Worm (Caenorhabditis elegans) whole organism, L4 larva: Measurements from ENCODE around the gene W10G11.19.
A peak's percentile ranks its signal among the peaks of the same experiment; 100 is the strongest.

Source experiments
- F26F4.8 ChIP-seq: fragments of 200-800 bp; sonication (Bioruptor generic); conservative IDR thresholded peaks from 2 replicates; pipeline ENCODE4 v1.3.6; 2022; ENCODE audit warnings: missing genetic modification characterization, missing compliant biosample characterization
- F37D6.2 ChIP-seq: sonication (generic microtip); optimal IDR thresholded peaks from 2 replicates; lab custom pipeline; 2016; ENCODE audit warnings: mild to moderate bottlenecking, missing genetic modification characterization, missing compliant biosample characterization
- F44E2.7 ChIP-seq: fragments of 200-800 bp; sonication (Bioruptor generic); IDR thresholded peaks from 2 replicates; pipeline ENCODE4 v2.1.2; 2022; ENCODE audit warnings: missing genetic modification characterization, missing compliant biosample characterization
- R02D3.7 ChIP-seq: fragments of 150-350 bp; sonication (generic microtip); optimal IDR thresholded peaks from 3 replicates; lab custom pipeline; 2014; ENCODE audit warnings: missing biosample characterization, missing genetic modification characterization
- T20F7.1 ChIP-seq: fragments of 200-800 bp; sonication (Bioruptor generic); optimal IDR thresholded peaks from 2 replicates; lab custom pipeline; 2018; ENCODE audit warnings: mild to moderate bottlenecking, missing genetic modification characterization, missing compliant biosample characterization
- T26A8.4 ChIP-seq: fragments of 200-800 bp; sonication (Bioruptor generic); IDR thresholded peaks from 2 replicates; pipeline ENCODE4 v1.3.6; 2022; ENCODE audit warnings: missing genetic modification characterization, missing compliant biosample characterization
- Y105C5A.15 ChIP-seq: fragments of 200-800 bp; sonication (Bioruptor generic); IDR thresholded peaks from 2 replicates; pipeline ENCODE4 v1.3.6; 2022; ENCODE audit warnings: missing genetic modification characterization, missing compliant biosample characterization
- aha-1 ChIP-seq: fragments of 150-350 bp; peaks from one replicate; lab custom pipeline; 2014; ENCODE audit warnings: missing biosample characterization, missing genetic modification characterization
- aly-2 ChIP-seq: sonication (generic microtip); optimal IDR thresholded peaks from 2 replicates; lab custom pipeline; 2018; ENCODE audit warnings: missing biosample characterization, missing genetic modification characterization
- ceh-32 ChIP-seq: sonication (generic microtip); optimal IDR thresholded peaks from 2 replicates; lab custom pipeline; 2016; ENCODE audit warnings: mild to moderate bottlenecking, missing genetic modification characterization, missing compliant biosample characterization; ENCODE audit not compliant: poor library complexity
- ceh-44 ChIP-seq: fragments of 200-800 bp; sonication (Bioruptor generic); IDR thresholded peaks from 2 replicates; pipeline ENCODE4 v1.3.6; 2022; ENCODE audit warnings: missing genetic modification reagents, missing genetic modification characterization, missing compliant biosample characterization
- ceh-62 ChIP-seq: sonication (generic microtip); optimal IDR thresholded peaks from 2 replicates; lab custom pipeline; 2017; ENCODE audit warnings: missing biosample characterization, missing genetic modification characterization
- daf-16 ChIP-seq, 3 experiments: sonication (generic microtip); optimal IDR thresholded peaks; 2 replicates each; lab custom pipeline; 2016 to 2017; ENCODE audit warnings: missing genetic modification characterization in 3 of 3, missing genetic modification reagents in 3 of 3, mild to moderate bottlenecking in 2 of 3, missing compliant biosample characterization in 2 of 3, missing biosample characterization in 1 of 3, moderate library complexity in 1 of 3
- dmd-6 ChIP-seq: fragments of 200-800 bp; sonication (Bioruptor generic); IDR thresholded peaks from 2 replicates; pipeline ENCODE4 v1.3.6; 2022; ENCODE audit warnings: missing genetic modification reagents, missing genetic modification characterization, missing compliant biosample characterization
- dpl-1 ChIP-seq: fragments of 150-350 bp; optimal IDR thresholded peaks from 2 replicates; lab custom pipeline; 2014; ENCODE audit warnings: missing biosample characterization, missing genetic modification reagents, missing genetic modification characterization
- dve-1 ChIP-seq: sonication (generic microtip); optimal IDR thresholded peaks from 2 replicates; lab custom pipeline; 2017; ENCODE audit warnings: antibody characterized with exemption, mild to moderate bottlenecking, missing genetic modification characterization, missing compliant biosample characterization; ENCODE audit not compliant: insufficient read depth
- egl-43 ChIP-seq: fragments of 200-800 bp; sonication (Bioruptor generic); IDR thresholded peaks from 2 replicates; pipeline ENCODE4 v1.3.6; 2022; ENCODE audit warnings: missing genetic modification reagents, missing genetic modification characterization, missing compliant biosample characterization
- fkh-10 ChIP-seq: fragments of 150-350 bp; optimal IDR thresholded peaks from 2 replicates; lab custom pipeline; 2014; ENCODE audit warnings: missing biosample characterization, missing genetic modification reagents, missing genetic modification characterization
- fos-1 ChIP-seq: fragments of 150-350 bp; optimal IDR thresholded peaks from 2 replicates; lab custom pipeline; 2014; ENCODE audit warnings: missing biosample characterization, missing genetic modification characterization
- hmg-1.1 ChIP-seq: fragments of 200-800 bp; sonication (Bioruptor generic); IDR thresholded peaks from 2 replicates; pipeline ENCODE4 v1.3.6; 2022; ENCODE audit warnings: missing genetic modification reagents, missing genetic modification characterization, missing compliant biosample characterization
- jun-1 ChIP-seq: fragments of 150-350 bp; optimal IDR thresholded peaks from 2 replicates; lab custom pipeline; 2014; ENCODE audit warnings: missing biosample characterization, missing genetic modification reagents, missing genetic modification characterization
- lim-7 ChIP-seq: fragments of 200-800 bp; sonication (Bioruptor generic); IDR thresholded peaks from 2 replicates; pipeline ENCODE4 v1.3.6; 2022; ENCODE audit warnings: missing genetic modification characterization, missing compliant biosample characterization
- lin-13 ChIP-seq: fragments of 150-350 bp; optimal IDR thresholded peaks from 2 replicates; lab custom pipeline; 2014; ENCODE audit warnings: missing biosample characterization, missing genetic modification reagents, missing genetic modification characterization
- lin-38 ChIP-seq: fragments of 200-800 bp; sonication (Bioruptor generic); IDR thresholded peaks from 2 replicates; pipeline ENCODE4 v1.3.6; 2022; ENCODE audit warnings: missing genetic modification reagents, missing genetic modification characterization, missing compliant biosample characterization
- lin-39 ChIP-seq: fragments of 150-350 bp; optimal IDR thresholded peaks from 2 replicates; lab custom pipeline; 2014; ENCODE audit warnings: missing biosample characterization, missing genetic modification reagents, missing genetic modification characterization
- lir-3 ChIP-seq: sonication (generic microtip); optimal IDR thresholded peaks from 2 replicates; lab custom pipeline; 2016; ENCODE audit warnings: mild to moderate bottlenecking, missing genetic modification characterization, missing compliant biosample characterization
- madf-5 ChIP-seq, 2 experiments: fragments of 200-800 bp; sonication (Bioruptor generic); IDR thresholded peaks; 2 replicates each; pipeline ENCODE4 v1.3.6; 2022; ENCODE audit warnings: missing compliant biosample characterization in 2 of 2, missing genetic modification characterization in 2 of 2
- madf-9 ChIP-seq: fragments of 200-800 bp; sonication (Bioruptor generic); conservative IDR thresholded peaks from 2 replicates; pipeline ENCODE4 v1.3.6; 2022; ENCODE audit warnings: missing genetic modification reagents, missing genetic modification characterization, missing compliant biosample characterization
- mep-1 ChIP-seq: fragments of 150-350 bp; sonication (generic microtip); optimal IDR thresholded peaks from 3 replicates; lab custom pipeline; 2014; ENCODE audit warnings: missing biosample characterization, missing genetic modification characterization
- mxl-2 ChIP-seq: fragments of 200-800 bp; sonication (Bioruptor generic); conservative IDR thresholded peaks from 2 replicates; pipeline ENCODE4 v1.3.6; 2022; ENCODE audit warnings: missing genetic modification reagents, missing genetic modification characterization, missing compliant biosample characterization
- nhr-11 ChIP-seq: fragments of 150-350 bp; optimal IDR thresholded peaks from 2 replicates; lab custom pipeline; 2014; ENCODE audit warnings: missing biosample characterization, missing genetic modification characterization
- nhr-25 ChIP-seq: sonication (generic microtip); optimal IDR thresholded peaks from 2 replicates; lab custom pipeline; 2017; ENCODE audit warnings: missing genetic modification characterization, mild to moderate bottlenecking, missing compliant biosample characterization, antibody characterized with exemption, moderate library complexity, borderline replicate concordance; ENCODE audit not compliant: insufficient read depth
- nhr-28 ChIP-seq: fragments of 150-350 bp; optimal IDR thresholded peaks from 2 replicates; lab custom pipeline; 2014; ENCODE audit warnings: missing biosample characterization, missing genetic modification characterization
- nhr-6 ChIP-seq: fragments of 150-350 bp; optimal IDR thresholded peaks from 2 replicates; lab custom pipeline; 2014; ENCODE audit warnings: missing biosample characterization, missing genetic modification characterization
- nhr-76 ChIP-seq: fragments of 150-350 bp; optimal IDR thresholded peaks from 2 replicates; lab custom pipeline; 2014; ENCODE audit warnings: missing biosample characterization, missing genetic modification characterization
- nhr-77 ChIP-seq: fragments of 150-350 bp; optimal IDR thresholded peaks from 2 replicates; lab custom pipeline; 2014; ENCODE audit warnings: missing biosample characterization, missing genetic modification characterization
- pha-4 ChIP-seq, 2 experiments: fragments of 150-350 bp in 1 of 2; fragments of 200-800 bp in 1 of 2; sonication (Bioruptor generic) in 1 of 2; IDR thresholded peaks in 1 of 2; optimal IDR thresholded peaks in 1 of 2; 2 replicates each; pipeline versions ENCODE4 v1.3.6 to Lab custom; 2014 to 2022; ENCODE audit warnings: missing genetic modification characterization in 2 of 2, missing genetic modification reagents in 2 of 2, missing biosample characterization in 1 of 2, missing compliant biosample characterization in 1 of 2
- php-3 ChIP-seq: fragments of 200-800 bp; sonication (Bioruptor generic); IDR thresholded peaks from 2 replicates; pipeline ENCODE4 v1.3.6; 2022; ENCODE audit warnings: missing genetic modification reagents, missing genetic modification characterization, missing compliant biosample characterization
- pqm-1 ChIP-seq: sonication (generic microtip); optimal IDR thresholded peaks from 2 replicates; lab custom pipeline; 2017; ENCODE audit warnings: missing biosample characterization, missing genetic modification characterization
- saeg-2 ChIP-seq: fragments of 200-800 bp; sonication (Bioruptor generic); IDR thresholded peaks from 2 replicates; pipeline ENCODE4 v1.3.6; 2022; ENCODE audit warnings: missing genetic modification reagents, missing genetic modification characterization, missing compliant biosample characterization
- skn-1 ChIP-seq: fragments of 150-350 bp; optimal IDR thresholded peaks from 2 replicates; lab custom pipeline; 2014; ENCODE audit warnings: missing biosample characterization, missing genetic modification characterization
- spr-1 ChIP-seq: sonication (generic microtip); optimal IDR thresholded peaks from 2 replicates; lab custom pipeline; 2016; ENCODE audit warnings: mild to moderate bottlenecking, missing genetic modification characterization, missing compliant biosample characterization
- spr-3 ChIP-seq: fragments of 200-800 bp; sonication (Bioruptor generic); optimal IDR thresholded peaks from 2 replicates; lab custom pipeline; 2018; ENCODE audit warnings: mild to moderate bottlenecking, missing genetic modification characterization, missing compliant biosample characterization
- tag-97 ChIP-seq: fragments of 200-800 bp; sonication (Bioruptor generic); IDR thresholded peaks from 2 replicates; pipeline ENCODE4 v1.3.6; 2022; ENCODE audit warnings: missing genetic modification characterization, missing compliant biosample characterization
- tra-1 ChIP-seq: fragments of 200-800 bp; sonication (Bioruptor generic); IDR thresholded peaks from 2 replicates; pipeline ENCODE4 v1.3.6; 2022; ENCODE audit warnings: missing genetic modification reagents, missing genetic modification characterization, missing compliant biosample characterization
- unc-130 ChIP-seq: sonication (generic microtip); optimal IDR thresholded peaks from 2 replicates; lab custom pipeline; 2016; ENCODE audit warnings: missing genetic modification reagents, missing genetic modification characterization, missing compliant biosample characterization
- unc-62 ChIP-seq, 3 experiments: fragments of 150-350 bp in 1 of 3; sonication (generic microtip); optimal IDR thresholded peaks in 2 of 3; peaks in 1 of 3; 1 replicate in 1 of 3; 2 replicates in 2 of 3; lab custom pipeline; 2014 to 2017; ENCODE audit warnings: missing biosample characterization in 3 of 3, missing genetic modification characterization in 3 of 3, missing genetic modification reagents in 3 of 3, missing genotype in 1 of 3
- vab-7 ChIP-seq: fragments of 200-800 bp; sonication (Bioruptor generic); IDR thresholded peaks from 2 replicates; pipeline ENCODE4 v1.3.6; 2022; ENCODE audit warnings: missing genetic modification reagents, missing genetic modification characterization, missing compliant biosample characterization
- zag-1 ChIP-seq: fragments of 150-350 bp; optimal IDR thresholded peaks from 2 replicates; lab custom pipeline; 2014; ENCODE audit warnings: missing biosample characterization, missing genetic modification characterization
- zip-11 ChIP-seq: fragments of 200-800 bp; sonication (Bioruptor generic); IDR thresholded peaks from 2 replicates; pipeline ENCODE4 v1.3.6; 2022; ENCODE audit warnings: missing genetic modification characterization, missing compliant biosample characterization
- zip-2 ChIP-seq: fragments of 150-350 bp; optimal IDR thresholded peaks from 2 replicates; lab custom pipeline; 2014; ENCODE audit warnings: missing biosample characterization, missing genetic modification characterization

Gene W10G11.19

ce11 chrII:3553453-3553852 is 3.0 kb downstream of the W10G11.19 start, which contains the start of gene dnc-3:
TSS of gene dnc-3 (plus strand) at chrII:3553724.
- no peak for TF ChIP-seq saeg-2
- no peak for TF ChIP-seq pqm-1 (tag; lab: Kevin White, UChicago)
- peak; percentile 66 for TF ChIP-seq mep-1 (tag; lab: Kevin White, UChicago)
- no peak for TF ChIP-seq lin-39 (tag; lab: Kevin White, UChicago)
- no peak for TF ChIP-seq zip-11
- TF ChIP-seq fkh-10 (GFP tag; lab: Kevin White, UChicago): no peak
- peak; percentile 16 for TF ChIP-seq dpl-1 (GFP tag; lab: Kevin White, UChicago)
- TF ChIP-seq lim-7 (GFP tag; lab: Robert Waterston, UW): no peak
- TF ChIP-seq madf-9 (GFP tag; lab: Robert Waterston, UW): no peak
- no peak for TF ChIP-seq daf-16 (GFP tag; optimal IDR thresholded peaks at IDR 0.05; lab: Kevin White, UChicago)
- no peak for TF ChIP-seq daf-16 (tag; optimal IDR thresholded peaks at IDR 0.05; lab: Kevin White, UChicago)
- peak; percentile 21 for TF ChIP-seq zip-2
- TF ChIP-seq T20F7.1 (GFP tag; lab: Kevin White, UChicago): no peak
- no peak for TF ChIP-seq nhr-77 (tag; lab: Kevin White, UChicago)
- TF ChIP-seq ceh-44 (GFP tag; lab: Robert Waterston, UW): no peak
- peak; percentile 72 for TF ChIP-seq aha-1 (tag; lab: Kevin White, UChicago)
- TF ChIP-seq lin-38: peak; percentile 69
- peak; percentile 39 for TF ChIP-seq F37D6.2 (tag; lab: Kevin White, UChicago)
- TF ChIP-seq hmg-1.1 (GFP tag; lab: Robert Waterston, UW): peak; percentile 40; the same call in 1 of the 2 replicates
- TF ChIP-seq madf-5 (GFP tag; IDR thresholded peaks at IDR 0.05; lab: Robert Waterston, UW): no peak
- no peak for TF ChIP-seq zag-1 (tag; lab: Kevin White, UChicago)
- TF ChIP-seq lir-3 (tag; lab: Kevin White, UChicago): no peak
- TF ChIP-seq tra-1 (GFP tag; lab: Robert Waterston, UW): no peak
- TF ChIP-seq nhr-11: peak; percentile 25
- TF ChIP-seq fos-1: no peak
- no peak for TF ChIP-seq vab-7 (GFP tag; lab: Robert Waterston, UW)
- TF ChIP-seq unc-130 (GFP tag; lab: Kevin White, UChicago): no peak
- no peak for TF ChIP-seq egl-43 (GFP tag; lab: Robert Waterston, UW)
- no peak for TF ChIP-seq R02D3.7 (tag; lab: Kevin White, UChicago)
- TF ChIP-seq unc-62 (GFP tag; optimal IDR thresholded peaks at IDR 0.05 in 1 of 2; lab: Kevin White, UChicago): no peak
- no peak for TF ChIP-seq unc-62 (tag; optimal IDR thresholded peaks at IDR 0.05; lab: Kevin White, UChicago)
- TF ChIP-seq spr-1 (tag; lab: Kevin White, UChicago): no peak
- no peak for TF ChIP-seq nhr-28 (tag; lab: Kevin White, UChicago)
- TF ChIP-seq ceh-32 (tag; lab: Kevin White, UChicago): no peak
- no peak for TF ChIP-seq F44E2.7 (GFP tag; lab: Robert Waterston, UW)
- TF ChIP-seq aly-2 (tag; lab: Kevin White, UChicago): no peak
- TF ChIP-seq skn-1 (tag; lab: Kevin White, UChicago): no peak
- TF ChIP-seq Y105C5A.15 (GFP tag; lab: Robert Waterston, UW): no peak
- peak; percentile 11; the same call in 1 of the 2 replicates for TF ChIP-seq pha-4 (GFP tag; IDR thresholded peaks at IDR 0.05; lab: Robert Waterston, UW)
- no peak for TF ChIP-seq pha-4 (tag; optimal IDR thresholded peaks at IDR 0.05; lab: Kevin White, UChicago)
- TF ChIP-seq ceh-62 (tag; lab: Kevin White, UChicago): no peak
- TF ChIP-seq dmd-6 (GFP tag; lab: Robert Waterston, UW): no peak
- no peak for TF ChIP-seq spr-3 (GFP tag; lab: Kevin White, UChicago)
- 0 out of 2 replicates have a peak, but pooled peaks have one; percentile 30 for TF ChIP-seq T26A8.4 (GFP tag; lab: Robert Waterston, UW)
- no peak for TF ChIP-seq mxl-2
- no peak for TF ChIP-seq jun-1 (tag; lab: Kevin White, UChicago)
- no peak for TF ChIP-seq lin-13
- no peak for TF ChIP-seq php-3 (GFP tag; lab: Robert Waterston, UW)
- no peak for TF ChIP-seq nhr-6
- no peak for TF ChIP-seq tag-97
- TF ChIP-seq F26F4.8 (GFP tag; lab: Robert Waterston, UW): no peak
- no peak for TF ChIP-seq nhr-25 (tag; lab: Kevin White, UChicago)
- TF ChIP-seq nhr-76: no peak
- peak; percentile 48 for TF ChIP-seq dve-1 (tag; lab: Kevin White, UChicago)
